Fruit fly (Drosophila melanogaster) whole organism, pupa: ENCODE data around the gene CG13135.

Experiments
- CG10348 ChIP-seq: fragments of 200-800 bp; sonication (Bioruptor generic); IDR thresholded peaks from 2 replicates; pipeline ENCODE4 v1.3.6; 2022; ENCODE audit warnings: missing biosample characterization, missing genetic modification characterization
- CG12605 ChIP-seq: fragments of 200-800 bp; sonication (Bioruptor generic); IDR thresholded peaks from 2 replicates; pipeline ENCODE4 v1.3.6; 2022; ENCODE audit warnings: missing biosample characterization, missing genetic modification characterization
- CG13204 ChIP-seq: fragments of 200-800 bp; sonication (Bioruptor generic); optimal IDR thresholded peaks from 2 replicates; lab custom pipeline; 2018; ENCODE audit warnings: missing biosample characterization, mild to moderate bottlenecking, missing genetic modification characterization, moderate library complexity
- CG14655 ChIP-seq: fragments of 200-800 bp; sonication (Bioruptor generic); optimal IDR thresholded peaks from 3 replicates; lab custom pipeline; 2017; ENCODE audit warnings: mild to moderate bottlenecking, missing biosample characterization, missing genetic modification reagents, missing genetic modification characterization
- CG15710 ChIP-seq: fragments of 200-800 bp; sonication (Bioruptor generic); optimal IDR thresholded peaks from 2 replicates; lab custom pipeline; 2018; ENCODE audit warnings: missing biosample characterization, mild to moderate bottlenecking, missing genetic modification characterization, moderate library complexity
- CG17806 ChIP-seq: fragments of 200-800 bp; sonication (Bioruptor generic); optimal IDR thresholded peaks from 2 replicates; lab custom pipeline; 2018; ENCODE audit warnings: missing biosample characterization, mild to moderate bottlenecking, missing genetic modification characterization, moderate library complexity
- CG32121 ChIP-seq: fragments of 200-800 bp; sonication (Bioruptor generic); IDR thresholded peaks from 2 replicates; pipeline ENCODE4 v1.3.6; 2022; ENCODE audit warnings: missing biosample characterization, missing genetic modification characterization
- CG34367 ChIP-seq: fragments of 200-800 bp; sonication (Bioruptor generic); optimal IDR thresholded peaks from 2 replicates; lab custom pipeline; 2018; ENCODE audit warnings: missing biosample characterization, mild to moderate bottlenecking, missing genetic modification characterization
- CG4496 ChIP-seq: fragments of 200-800 bp; sonication (Bioruptor generic); IDR thresholded peaks from 3 replicates; pipeline ENCODE4 v1.3.6; 2022; ENCODE audit warnings: missing biosample characterization, missing genetic modification characterization
- CG8159 ChIP-seq: fragments of 200-800 bp; sonication (Bioruptor generic); optimal IDR thresholded peaks from 3 replicates; lab custom pipeline; 2018; ENCODE audit warnings: missing biosample characterization, mild to moderate bottlenecking, missing genetic modification characterization, moderate library complexity
- CG8301 ChIP-seq: fragments of 200-800 bp; sonication (Bioruptor generic); optimal IDR thresholded peaks from 2 replicates; lab custom pipeline; 2018; ENCODE audit warnings: missing biosample characterization, mild to moderate bottlenecking, missing genetic modification characterization
- CG9948 ChIP-seq: fragments of 200-800 bp; sonication (Bioruptor generic); optimal IDR thresholded peaks from 2 replicates; lab custom pipeline; 2018; ENCODE audit warnings: missing biosample characterization, mild to moderate bottlenecking, missing genetic modification characterization, moderate library complexity
- D1 ChIP-seq: fragments of 200-800 bp; sonication (Bioruptor generic); optimal IDR thresholded peaks from 2 replicates; lab custom pipeline; 2018; ENCODE audit warnings: missing biosample characterization, mild to moderate bottlenecking, missing genetic modification characterization, moderate library complexity
- EcR ChIP-seq: fragments of 200-800 bp; sonication (Bioruptor generic); optimal IDR thresholded peaks from 3 replicates; lab custom pipeline; 2019; ENCODE audit warnings: missing biosample characterization, missing genetic modification characterization, mild to moderate bottlenecking, moderate library complexity, missing genetic modification reagents
- Ets98B ChIP-seq: fragments of 200-800 bp; sonication (Bioruptor generic); IDR thresholded peaks from 2 replicates; pipeline ENCODE4 v1.3.6; 2022; ENCODE audit warnings: missing biosample characterization, missing genetic modification characterization
- Pif1A ChIP-seq: fragments of 200-800 bp; sonication (Bioruptor generic); optimal IDR thresholded peaks from 3 replicates; lab custom pipeline; 2016; ENCODE audit warnings: missing biosample characterization, missing genetic modification characterization
- Pif1B ChIP-seq: fragments of 200-800 bp; sonication (Bioruptor generic); optimal IDR thresholded peaks from 3 replicates; lab custom pipeline; 2016; ENCODE audit warnings: missing biosample characterization, missing genetic modification characterization
- Snoo ChIP-seq: fragments of 200-800 bp; sonication (Bioruptor generic); optimal IDR thresholded peaks from 3 replicates; lab custom pipeline; 2017; ENCODE audit warnings: missing biosample characterization, mild to moderate bottlenecking, missing genetic modification characterization, inconsistent platforms
- fd96Ca ChIP-seq: fragments of 200-800 bp; sonication (Bioruptor generic); IDR thresholded peaks from 3 replicates; pipeline ENCODE4 v1.3.6; 2022; ENCODE audit warnings: missing biosample characterization, missing genetic modification characterization
- gl ChIP-seq: fragments of 200-800 bp; sonication (Bioruptor generic); optimal IDR thresholded peaks from 2 replicates; lab custom pipeline; 2018; ENCODE audit warnings: missing biosample characterization, mild to moderate bottlenecking, missing genetic modification characterization
- rn ChIP-seq: fragments of 200-800 bp; sonication (Bioruptor generic); IDR thresholded peaks from 2 replicates; pipeline ENCODE4 v1.3.6; 2022; ENCODE audit warnings: missing biosample characterization, missing genetic modification characterization

CG13135 gene

dm6 chr2L:10122671-10123070 lies at the start of gene CG13135:
TSS of gene CG13135 (minus strand) at chr2L:10122771.
- TF ChIP-seq CG14655: no peak
- no peak for TF ChIP-seq Snoo
- no peak for TF ChIP-seq CG8301
- no peak for TF ChIP-seq CG17806
- no peak for TF ChIP-seq fd96Ca
- no peak for TF ChIP-seq Pif1A (GFP tag; lab: Kevin White, UChicago)
- TF ChIP-seq CG32121 (GFP tag; lab: Robert Waterston, UW): no peak
- TF ChIP-seq CG9948 (tag; lab: Kevin White, UChicago): no peak

dm6 chr2L:10154395-10154794 lies 31.8 kb upstream of the CG13135 start:
- no peak for TF ChIP-seq Pif1A (GFP tag; lab: Kevin White, UChicago)
- no peak for TF ChIP-seq Ets98B (GFP tag; lab: Robert Waterston, UW)
- no peak for TF ChIP-seq CG15710 (tag; lab: Kevin White, UChicago)
- no peak for TF ChIP-seq EcR (GFP tag; lab: Kevin White, UChicago)
- no peak for TF ChIP-seq CG9948 (tag; lab: Kevin White, UChicago)
- no peak for TF ChIP-seq CG8301
- no peak for TF ChIP-seq CG12605 (GFP tag; lab: Robert Waterston, UW)
- TF ChIP-seq CG10348 (GFP tag; lab: Robert Waterston, UW): no peak
- TF ChIP-seq Snoo: no peak
- no peak for TF ChIP-seq fd96Ca
- no peak for TF ChIP-seq Pif1B (GFP tag; lab: Kevin White, UChicago)
- no peak for TF ChIP-seq CG13204 (GFP tag; lab: Kevin White, UChicago)
- TF ChIP-seq CG34367 (tag; lab: Kevin White, UChicago): no peak
- TF ChIP-seq rn: no peak
- TF ChIP-seq gl (tag; lab: Kevin White, UChicago): no peak
- no peak for TF ChIP-seq CG4496 (GFP tag; lab: Robert Waterston, UW)

- TF ChIP-seq CG15710 (tag; lab: Kevin White, UChicago) (no peak), CG8301 (no peak), CG14655 (no peak), CG10348 (GFP tag; lab: Robert Waterston, UW) (no peak), CG9948 (tag; lab: Kevin White, UChicago) (no peak), CG32121 (GFP tag; lab: Robert Waterston, UW) (no peak), Ets98B (GFP tag; lab: Robert Waterston, UW) (no peak)
Observed at dm6 chr2L:10146723-10147475, 24.3 kb upstream of the CG13135 start.

- TF ChIP-seq D1 (tag; lab: Kevin White, UChicago): no peak
- no peak for TF ChIP-seq CG4496 (GFP tag; lab: Robert Waterston, UW)
- no peak for TF ChIP-seq CG12605 (GFP tag; lab: Robert Waterston, UW)
- no peak for TF ChIP-seq CG34367 (tag; lab: Kevin White, UChicago)
- TF ChIP-seq CG9948 (tag; lab: Kevin White, UChicago): no peak
- TF ChIP-seq CG17806: no peak
- TF ChIP-seq CG15710 (tag; lab: Kevin White, UChicago): no peak
- TF ChIP-seq CG10348 (GFP tag; lab: Robert Waterston, UW): no peak
- no peak for TF ChIP-seq CG32121 (GFP tag; lab: Robert Waterston, UW)
- no peak for TF ChIP-seq CG8301
- TF ChIP-seq EcR (GFP tag; lab: Kevin White, UChicago): no peak
- TF ChIP-seq rn: no peak
- TF ChIP-seq Pif1B (GFP tag; lab: Kevin White, UChicago): no peak
- no peak for TF ChIP-seq CG13204 (GFP tag; lab: Kevin White, UChicago)
- no peak for TF ChIP-seq gl (tag; lab: Kevin White, UChicago)
- no peak for TF ChIP-seq fd96Ca
- no peak for TF ChIP-seq Snoo
- no peak for TF ChIP-seq CG8159 (tag; lab: Kevin White, UChicago)
Observed at dm6 chr2L:10145571-10145970, 23.0 kb upstream of the CG13135 start.

- TF ChIP-seq CG8301: no peak
- TF ChIP-seq Ets98B (GFP tag; lab: Robert Waterston, UW): no peak
- TF ChIP-seq rn: no peak
- TF ChIP-seq Pif1A (GFP tag; lab: Kevin White, UChicago): peak; percentile 34
- no peak for TF ChIP-seq CG10348 (GFP tag; lab: Robert Waterston, UW)
- no peak for TF ChIP-seq CG9948 (tag; lab: Kevin White, UChicago)
- TF ChIP-seq D1 (tag; lab: Kevin White, UChicago): no peak
- TF ChIP-seq CG17806: no peak
- TF ChIP-seq CG4496 (GFP tag; lab: Robert Waterston, UW): no peak
- peak; percentile 12 for TF ChIP-seq Pif1B (GFP tag; lab: Kevin White, UChicago)
- TF ChIP-seq Snoo: peak; percentile 26
Observed at dm6 chr2L:10144236-10144953, 21.8 kb upstream of the CG13135 start, which contains the start of gene CG4839. TSS of gene CG4839 (plus strand) at chr2L:10144776.

- TF ChIP-seq CG12605 (GFP tag; lab: Robert Waterston, UW): no peak
- TF ChIP-seq EcR (GFP tag; lab: Kevin White, UChicago): no peak
- TF ChIP-seq Ets98B (GFP tag; lab: Robert Waterston, UW): no peak
- TF ChIP-seq rn: no peak
- no peak for TF ChIP-seq CG13204 (GFP tag; lab: Kevin White, UChicago)
- no peak for TF ChIP-seq D1 (tag; lab: Kevin White, UChicago)
- TF ChIP-seq Snoo: peak; percentile 55
- TF ChIP-seq CG8159 (tag; lab: Kevin White, UChicago): peak; percentile 21
- no peak for TF ChIP-seq gl (tag; lab: Kevin White, UChicago)
- no peak for TF ChIP-seq CG15710 (tag; lab: Kevin White, UChicago)
- peak; percentile 53; the same call in 1 of the 3 replicates for TF ChIP-seq fd96Ca
- TF ChIP-seq CG8301: peak; percentile 34
- TF ChIP-seq CG14655: peak; percentile 35
- TF ChIP-seq Pif1B (GFP tag; lab: Kevin White, UChicago): no peak
- TF ChIP-seq CG10348 (GFP tag; lab: Robert Waterston, UW): no peak
- no peak for TF ChIP-seq CG32121 (GFP tag; lab: Robert Waterston, UW)
- TF ChIP-seq CG9948 (tag; lab: Kevin White, UChicago): no peak
- TF ChIP-seq CG34367 (tag; lab: Kevin White, UChicago): no peak
- TF ChIP-seq Pif1A (GFP tag; lab: Kevin White, UChicago): no peak
- peak; percentile 80; the same call in 2 of the 3 replicates for TF ChIP-seq CG4496 (GFP tag; lab: Robert Waterston, UW)
- no peak for TF ChIP-seq CG17806
- TF ChIP-seq, all 21 proteins: peak for 6
Observed at dm6 chr2L:10143334-10143733, 20.8 kb upstream of the CG13135 start.
